Worm (Caenorhabditis elegans) whole organism, L4 larva: ENCODE data around the gene F55B11.6.

Source experiments
- D1046.2 ChIP-seq: fragments of 200-800 bp; sonication (Bioruptor generic); IDR thresholded peaks from 2 replicates; pipeline ENCODE4 v1.3.6; 2022; ENCODE audit warnings: missing genetic modification characterization, missing compliant biosample characterization
- F37D6.2 ChIP-seq: sonication (generic microtip); optimal IDR thresholded peaks from 2 replicates; lab custom pipeline; 2016; ENCODE audit warnings: mild to moderate bottlenecking, missing genetic modification characterization, missing compliant biosample characterization
- F44E2.7 ChIP-seq: fragments of 200-800 bp; sonication (Bioruptor generic); IDR thresholded peaks from 2 replicates; pipeline ENCODE4 v2.1.2; 2022; ENCODE audit warnings: missing genetic modification characterization, missing compliant biosample characterization
- T20F7.1 ChIP-seq: fragments of 200-800 bp; sonication (Bioruptor generic); optimal IDR thresholded peaks from 2 replicates; lab custom pipeline; 2018; ENCODE audit warnings: mild to moderate bottlenecking, missing genetic modification characterization, missing compliant biosample characterization
- T26A8.4 ChIP-seq: fragments of 200-800 bp; sonication (Bioruptor generic); IDR thresholded peaks from 2 replicates; pipeline ENCODE4 v1.3.6; 2022; ENCODE audit warnings: missing genetic modification characterization, missing compliant biosample characterization
- ama-1 ChIP-seq: fragments of 150-350 bp; optimal IDR thresholded peaks from 2 replicates; lab custom pipeline; 2014; ENCODE audit warnings: inconsistent platforms, mixed read lengths
- ceh-28 ChIP-seq: fragments of 150-350 bp; optimal IDR thresholded peaks from 2 replicates; lab custom pipeline; 2014; ENCODE audit warnings: missing biosample characterization, missing genetic modification reagents, missing genetic modification characterization
- ceh-44 ChIP-seq: fragments of 200-800 bp; sonication (Bioruptor generic); IDR thresholded peaks from 2 replicates; pipeline ENCODE4 v1.3.6; 2022; ENCODE audit warnings: missing genetic modification reagents, missing genetic modification characterization, missing compliant biosample characterization
- ces-1 ChIP-seq: fragments of 150-350 bp; sonication (generic microtip); optimal IDR thresholded peaks from 4 replicates; lab custom pipeline; 2014; ENCODE audit warnings: missing biosample characterization, missing genetic modification reagents, missing genetic modification characterization
- cey-2 ChIP-seq: sonication (generic microtip); optimal IDR thresholded peaks from 3 replicates; lab custom pipeline; 2017; ENCODE audit warnings: missing genetic modification characterization, mild to moderate bottlenecking, missing compliant biosample characterization, antibody characterized with exemption, borderline replicate concordance; ENCODE audit not compliant: insufficient read depth
- daf-16 ChIP-seq, 3 experiments: sonication (generic microtip); optimal IDR thresholded peaks; 2 replicates each; lab custom pipeline; 2016 to 2017; ENCODE audit warnings: missing genetic modification characterization in 3 of 3, missing genetic modification reagents in 3 of 3, mild to moderate bottlenecking in 2 of 3, missing compliant biosample characterization in 2 of 3, missing biosample characterization in 1 of 3, moderate library complexity in 1 of 3
- daf-8 ChIP-seq: fragments of 200-800 bp; sonication (Bioruptor generic); IDR thresholded peaks from 2 replicates; pipeline ENCODE4 v1.3.6; 2022; ENCODE audit warnings: missing genetic modification characterization, missing compliant biosample characterization
- dpl-1 ChIP-seq: fragments of 150-350 bp; optimal IDR thresholded peaks from 2 replicates; lab custom pipeline; 2014; ENCODE audit warnings: missing biosample characterization, missing genetic modification reagents, missing genetic modification characterization
- duxl-1 ChIP-seq: sonication (generic microtip); optimal IDR thresholded peaks from 2 replicates; lab custom pipeline; 2016; ENCODE audit warnings: mild to moderate bottlenecking, missing genetic modification characterization, moderate library complexity, missing compliant biosample characterization; ENCODE audit not compliant: poor library complexity
- dve-1 ChIP-seq: sonication (generic microtip); optimal IDR thresholded peaks from 2 replicates; lab custom pipeline; 2017; ENCODE audit warnings: antibody characterized with exemption, mild to moderate bottlenecking, missing genetic modification characterization, missing compliant biosample characterization; ENCODE audit not compliant: insufficient read depth
- fkh-10 ChIP-seq: fragments of 150-350 bp; optimal IDR thresholded peaks from 2 replicates; lab custom pipeline; 2014; ENCODE audit warnings: missing biosample characterization, missing genetic modification reagents, missing genetic modification characterization
- fos-1 ChIP-seq: fragments of 150-350 bp; optimal IDR thresholded peaks from 2 replicates; lab custom pipeline; 2014; ENCODE audit warnings: missing biosample characterization, missing genetic modification characterization
- lin-1 ChIP-seq: fragments of 200-800 bp; sonication (Bioruptor generic); IDR thresholded peaks from 2 replicates; pipeline ENCODE4 v1.3.6; 2022; ENCODE audit warnings: missing genetic modification reagents, missing genetic modification characterization, missing compliant biosample characterization
- lin-29 ChIP-seq: fragments of 200-800 bp; sonication (Bioruptor generic); IDR thresholded peaks from 2 replicates; pipeline ENCODE4 v1.3.6; 2022; ENCODE audit warnings: missing genetic modification reagents, missing genetic modification characterization, missing compliant biosample characterization
- lin-38 ChIP-seq: fragments of 200-800 bp; sonication (Bioruptor generic); IDR thresholded peaks from 2 replicates; pipeline ENCODE4 v1.3.6; 2022; ENCODE audit warnings: missing genetic modification reagents, missing genetic modification characterization, missing compliant biosample characterization
- lir-3 ChIP-seq: sonication (generic microtip); optimal IDR thresholded peaks from 2 replicates; lab custom pipeline; 2016; ENCODE audit warnings: mild to moderate bottlenecking, missing genetic modification characterization, missing compliant biosample characterization
- lsy-2 ChIP-seq, 2 experiments: fragments of 150-350 bp in 1 of 2; sonication (generic microtip) in 1 of 2; optimal IDR thresholded peaks; 2 replicates each; lab custom pipeline; 2014 to 2017; ENCODE audit warnings: missing biosample characterization in 2 of 2, missing genetic modification characterization in 2 of 2
- madf-9 ChIP-seq: fragments of 200-800 bp; sonication (Bioruptor generic); conservative IDR thresholded peaks from 2 replicates; pipeline ENCODE4 v1.3.6; 2022; ENCODE audit warnings: missing genetic modification reagents, missing genetic modification characterization, missing compliant biosample characterization
- mdl-1 ChIP-seq, 2 experiments: fragments of 150-350 bp in 1 of 2; sonication (generic microtip) in 1 of 2; optimal IDR thresholded peaks; 2 replicates each; lab custom pipeline; 2014 to 2017; ENCODE audit warnings: missing biosample characterization in 2 of 2, missing genetic modification characterization in 2 of 2
- mes-2 ChIP-seq: sonication (generic microtip); optimal IDR thresholded peaks from 2 replicates; lab custom pipeline; 2016; ENCODE audit warnings: missing genotype, mild to moderate bottlenecking, missing genetic modification characterization, missing compliant biosample characterization; ENCODE audit not compliant: poor library complexity, severe bottlenecking
- mxl-3 ChIP-seq: fragments of 200-800 bp; sonication (Bioruptor generic); optimal IDR thresholded peaks from 2 replicates; lab custom pipeline; 2018; ENCODE audit warnings: mild to moderate bottlenecking, missing genetic modification characterization, missing compliant biosample characterization
- nhr-10 ChIP-seq: fragments of 150-350 bp; optimal IDR thresholded peaks from 2 replicates; lab custom pipeline; 2014; ENCODE audit warnings: missing biosample characterization, missing genetic modification characterization
- nhr-111 ChIP-seq: fragments of 200-800 bp; sonication (Bioruptor generic); optimal IDR thresholded peaks from 2 replicates; lab custom pipeline; 2018; ENCODE audit warnings: mild to moderate bottlenecking, missing genetic modification characterization, missing compliant biosample characterization
- nhr-237 ChIP-seq: sonication (generic microtip); optimal IDR thresholded peaks from 2 replicates; lab custom pipeline; 2017; ENCODE audit warnings: missing biosample characterization, missing genetic modification characterization
- nhr-28 ChIP-seq: fragments of 150-350 bp; optimal IDR thresholded peaks from 2 replicates; lab custom pipeline; 2014; ENCODE audit warnings: missing biosample characterization, missing genetic modification characterization
- nhr-41 ChIP-seq: fragments of 200-800 bp; sonication (Bioruptor generic); IDR thresholded peaks from 2 replicates; pipeline ENCODE4 v1.3.6; 2022; ENCODE audit warnings: missing genetic modification reagents, missing genetic modification characterization, missing compliant biosample characterization
- nhr-48 ChIP-seq: sonication (generic microtip); optimal IDR thresholded peaks from 2 replicates; lab custom pipeline; 2016; ENCODE audit warnings: mild to moderate bottlenecking, missing genetic modification characterization, missing compliant biosample characterization
- nhr-6 ChIP-seq: fragments of 150-350 bp; optimal IDR thresholded peaks from 2 replicates; lab custom pipeline; 2014; ENCODE audit warnings: missing biosample characterization, missing genetic modification characterization
- nhr-76 ChIP-seq: fragments of 150-350 bp; optimal IDR thresholded peaks from 2 replicates; lab custom pipeline; 2014; ENCODE audit warnings: missing biosample characterization, missing genetic modification characterization
- nhr-77 ChIP-seq: fragments of 150-350 bp; optimal IDR thresholded peaks from 2 replicates; lab custom pipeline; 2014; ENCODE audit warnings: missing biosample characterization, missing genetic modification characterization
- pha-4 ChIP-seq, 2 experiments: fragments of 150-350 bp in 1 of 2; fragments of 200-800 bp in 1 of 2; sonication (Bioruptor generic) in 1 of 2; IDR thresholded peaks in 1 of 2; optimal IDR thresholded peaks in 1 of 2; 2 replicates each; pipeline versions ENCODE4 v1.3.6 to Lab custom; 2014 to 2022; ENCODE audit warnings: missing genetic modification characterization in 2 of 2, missing genetic modification reagents in 2 of 2, missing biosample characterization in 1 of 2, missing compliant biosample characterization in 1 of 2
- php-3 ChIP-seq: fragments of 200-800 bp; sonication (Bioruptor generic); IDR thresholded peaks from 2 replicates; pipeline ENCODE4 v1.3.6; 2022; ENCODE audit warnings: missing genetic modification reagents, missing genetic modification characterization, missing compliant biosample characterization
- pqm-1 ChIP-seq: sonication (generic microtip); optimal IDR thresholded peaks from 2 replicates; lab custom pipeline; 2017; ENCODE audit warnings: missing biosample characterization, missing genetic modification characterization
- rbr-2 ChIP-seq: sonication (generic microtip); optimal IDR thresholded peaks from 2 replicates; lab custom pipeline; 2016; ENCODE audit warnings: missing genotype, missing genetic modification characterization, missing compliant biosample characterization
- saeg-2 ChIP-seq: fragments of 200-800 bp; sonication (Bioruptor generic); IDR thresholded peaks from 2 replicates; pipeline ENCODE4 v1.3.6; 2022; ENCODE audit warnings: missing genetic modification reagents, missing genetic modification characterization, missing compliant biosample characterization
- sdz-12 ChIP-seq: fragments of 200-800 bp; sonication (Bioruptor generic); optimal IDR thresholded peaks from 2 replicates; lab custom pipeline; 2018; ENCODE audit warnings: mild to moderate bottlenecking, missing genetic modification characterization, missing compliant biosample characterization
- set-16 ChIP-seq: fragments of 200-800 bp; sonication (Bioruptor generic); IDR thresholded peaks from 2 replicates; pipeline ENCODE4 v1.3.6; 2022; ENCODE audit warnings: missing genetic modification reagents, missing genetic modification characterization, missing compliant biosample characterization
- skn-1 ChIP-seq: fragments of 150-350 bp; optimal IDR thresholded peaks from 2 replicates; lab custom pipeline; 2014; ENCODE audit warnings: missing biosample characterization, missing genetic modification characterization
- snpc-1.2 ChIP-seq: fragments of 200-800 bp; sonication (Bioruptor generic); IDR thresholded peaks from 2 replicates; pipeline ENCODE4 v1.3.6; 2022; ENCODE audit warnings: missing genetic modification reagents, missing genetic modification characterization, missing compliant biosample characterization
- tra-1 ChIP-seq: fragments of 200-800 bp; sonication (Bioruptor generic); IDR thresholded peaks from 2 replicates; pipeline ENCODE4 v1.3.6; 2022; ENCODE audit warnings: missing genetic modification reagents, missing genetic modification characterization, missing compliant biosample characterization
- unc-39 ChIP-seq: sonication (generic microtip); optimal IDR thresholded peaks from 2 replicates; lab custom pipeline; 2017; ENCODE audit warnings: missing biosample characterization, missing genetic modification characterization
- vab-7 ChIP-seq: fragments of 200-800 bp; sonication (Bioruptor generic); IDR thresholded peaks from 2 replicates; pipeline ENCODE4 v1.3.6; 2022; ENCODE audit warnings: missing genetic modification reagents, missing genetic modification characterization, missing compliant biosample characterization
- zag-1 ChIP-seq: fragments of 150-350 bp; optimal IDR thresholded peaks from 2 replicates; lab custom pipeline; 2014; ENCODE audit warnings: missing biosample characterization, missing genetic modification characterization
- zfp-2 ChIP-seq: sonication (generic microtip); optimal IDR thresholded peaks from 2 replicates; lab custom pipeline; 2016; ENCODE audit warnings: mild to moderate bottlenecking, missing genetic modification characterization, missing compliant biosample characterization
- zfp-3 ChIP-seq: fragments of 200-800 bp; sonication (Bioruptor generic); conservative IDR thresholded peaks from 2 replicates; pipeline ENCODE4 v1.3.6; 2022; ENCODE audit warnings: missing genetic modification reagents, missing genetic modification characterization, missing compliant biosample characterization
- ztf-7 ChIP-seq: fragments of 150-350 bp; optimal IDR thresholded peaks from 2 replicates; lab custom pipeline; 2014; ENCODE audit warnings: missing biosample characterization, missing genetic modification characterization

Gene F55B11.6

DNA sequence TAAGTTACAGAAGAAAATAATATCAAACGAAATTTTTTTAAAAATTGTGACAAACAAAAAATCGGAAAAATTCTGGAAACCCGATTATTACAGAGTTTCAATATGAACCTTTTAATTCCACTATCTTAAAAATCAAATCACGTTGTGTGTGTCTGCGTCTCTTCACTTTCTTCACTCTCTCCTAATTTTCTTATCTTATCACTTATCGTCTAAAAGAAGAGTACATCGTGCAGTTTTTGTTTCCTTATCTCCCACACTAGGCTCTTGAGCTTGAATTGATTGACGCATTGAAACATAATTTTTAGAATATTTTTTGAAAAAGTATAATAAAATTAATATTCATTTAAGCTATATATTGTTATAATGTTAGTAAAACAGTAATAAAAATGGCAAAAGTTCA is 2.8 kb downstream of the F55B11.6 start:
- no peak for TF ChIP-seq zfp-3 (GFP tag; lab: Robert Waterston, UW)
- no peak for TF ChIP-seq zfp-2 (tag; lab: Kevin White, UChicago)
- TF ChIP-seq ceh-28: no peak
- no peak for TF ChIP-seq nhr-237 (tag; lab: Kevin White, UChicago)
- TF ChIP-seq F44E2.7: no peak
- TF ChIP-seq pqm-1: peak; percentile 99
- peak; percentile 98 for TF ChIP-seq dve-1 (tag; lab: Kevin White, UChicago)
- no peak for TF ChIP-seq D1046.2 (GFP tag; lab: Robert Waterston, UW)
- TF ChIP-seq snpc-1.2 (GFP tag; lab: Robert Waterston, UW): no peak
- TF ChIP-seq ces-1 (GFP tag; lab: Kevin White, UChicago): no peak
- no peak for TF ChIP-seq T26A8.4 (GFP tag; lab: Robert Waterston, UW)
- peak; percentile 67; the same call in 1 of the 2 replicates for TF ChIP-seq pha-4 (GFP tag; IDR thresholded peaks at IDR 0.05; lab: Robert Waterston, UW)
- TF ChIP-seq pha-4 (tag; optimal IDR thresholded peaks at IDR 0.05; lab: Kevin White, UChicago): no peak
- no peak for TF ChIP-seq mes-2 (tag; lab: Kevin White, UChicago)
- TF ChIP-seq nhr-111: no peak
- no peak for TF ChIP-seq rbr-2 (tag; lab: Kevin White, UChicago)
- peak; percentile 24 for TF ChIP-seq T20F7.1 (GFP tag; lab: Kevin White, UChicago)
- TF ChIP-seq lin-1: peak; percentile 88
- no peak for TF ChIP-seq daf-8 (GFP tag; lab: Robert Waterston, UW)
- no peak; the same call in 1 of the 2 replicates for TF ChIP-seq php-3 (GFP tag; lab: Robert Waterston, UW)
- no peak for TF ChIP-seq nhr-76 (tag; lab: Kevin White, UChicago)
- no peak for TF ChIP-seq sdz-12 (GFP tag; lab: Kevin White, UChicago)
- TF ChIP-seq nhr-10 (tag; lab: Kevin White, UChicago): no peak
- no peak for TF ChIP-seq lin-29
- TF ChIP-seq set-16: no peak
- TF ChIP-seq madf-9 (GFP tag; lab: Robert Waterston, UW): no peak
- no peak for TF ChIP-seq lin-38 (GFP tag; lab: Robert Waterston, UW)
- peak; percentile 69 for TF ChIP-seq ztf-7
- TF ChIP-seq zag-1 (tag; lab: Kevin White, UChicago): no peak
- peak; percentile 7 for TF ChIP-seq fos-1 (tag; lab: Kevin White, UChicago)
- TF ChIP-seq lsy-2 (tag; optimal IDR thresholded peaks at IDR 0.05; lab: Kevin White, UChicago): no peak
- no peak for TF ChIP-seq vab-7 (GFP tag; lab: Robert Waterston, UW)
- no peak for TF ChIP-seq duxl-1
- no peak for TF ChIP-seq ceh-44
- TF ChIP-seq fkh-10 (GFP tag; lab: Kevin White, UChicago): no peak
- peak; percentile 15 for TF ChIP-seq dpl-1
- TF ChIP-seq saeg-2 (GFP tag; lab: Robert Waterston, UW): no peak
- TF ChIP-seq F37D6.2 (tag; lab: Kevin White, UChicago): no peak
- TF ChIP-seq unc-39 (tag; lab: Kevin White, UChicago): no peak
- no peak for TF ChIP-seq mxl-3 (GFP tag; lab: Kevin White, UChicago)
- peak; percentile 2 for TF ChIP-seq nhr-6
- peak; percentile 68 for TF ChIP-seq nhr-77 (tag; lab: Kevin White, UChicago)
- TF ChIP-seq daf-16 (GFP tag; optimal IDR thresholded peaks at IDR 0.05; lab: Kevin White, UChicago): peak in 1 of 2 experiments; percentile 46
- peak; percentile 93 for TF ChIP-seq daf-16 (tag; optimal IDR thresholded peaks at IDR 0.05; lab: Kevin White, UChicago)
- peak in 1 of 2 experiments; percentile 68 for TF ChIP-seq mdl-1 (tag; optimal IDR thresholded peaks at IDR 0.05; lab: Kevin White, UChicago)
- peak; percentile 87 for TF ChIP-seq nhr-28 (tag; lab: Kevin White, UChicago)
- no peak for TF ChIP-seq skn-1 (tag; lab: Kevin White, UChicago)
- TF ChIP-seq nhr-48: peak; percentile 65
- no peak for TF ChIP-seq nhr-41 (GFP tag; lab: Robert Waterston, UW)
- TF ChIP-seq lir-3 (tag; lab: Kevin White, UChicago): no peak
- no peak for TF ChIP-seq ama-1 (lab: Kevin White, UChicago)
- TF ChIP-seq tra-1 (GFP tag; lab: Robert Waterston, UW): peak; percentile 89
- TF ChIP-seq cey-2 (tag; lab: Kevin White, UChicago): peak; percentile 75
